Worm (Caenorhabditis elegans) whole organism, L4 larva: ENCODE results near the gene tdc-1.

Source experiments
- F44E2.7 ChIP-seq: fragments of 200-800 bp; sonication (Bioruptor generic); IDR thresholded peaks from 2 replicates; pipeline ENCODE4 v2.1.2; 2022; ENCODE audit warnings: missing genetic modification characterization, missing compliant biosample characterization
- F49E8.2 ChIP-seq: sonication (generic microtip); optimal IDR thresholded peaks from 2 replicates; lab custom pipeline; 2016; ENCODE audit warnings: missing compliant biosample characterization, mild to moderate bottlenecking, missing genetic modification characterization, borderline replicate concordance
- R02D3.7 ChIP-seq: fragments of 150-350 bp; sonication (generic microtip); optimal IDR thresholded peaks from 3 replicates; lab custom pipeline; 2014; ENCODE audit warnings: missing biosample characterization, missing genetic modification characterization
- Y75B8A.6 ChIP-seq: fragments of 200-800 bp; sonication (Bioruptor generic); IDR thresholded peaks from 2 replicates; pipeline ENCODE4 v1.3.6; 2022; ENCODE audit warnings: missing genetic modification reagents, missing genetic modification characterization, missing compliant biosample characterization
- ZK546.5 ChIP-seq, 2 experiments: sonication (generic microtip); optimal IDR thresholded peaks; 2 replicates each; lab custom pipeline; 2017; ENCODE audit warnings: missing biosample characterization in 2 of 2, missing genetic modification characterization in 2 of 2
- ceh-32 ChIP-seq: sonication (generic microtip); optimal IDR thresholded peaks from 2 replicates; lab custom pipeline; 2016; ENCODE audit warnings: mild to moderate bottlenecking, missing genetic modification characterization, missing compliant biosample characterization; ENCODE audit not compliant: poor library complexity
- cey-2 ChIP-seq: sonication (generic microtip); optimal IDR thresholded peaks from 3 replicates; lab custom pipeline; 2017; ENCODE audit warnings: missing genetic modification characterization, mild to moderate bottlenecking, missing compliant biosample characterization, antibody characterized with exemption, borderline replicate concordance; ENCODE audit not compliant: insufficient read depth
- daf-12 ChIP-seq: fragments of 150-350 bp; optimal IDR thresholded peaks from 2 replicates; lab custom pipeline; 2014; ENCODE audit warnings: missing biosample characterization, missing genetic modification reagents, missing genetic modification characterization
- dmd-6 ChIP-seq: fragments of 200-800 bp; sonication (Bioruptor generic); IDR thresholded peaks from 2 replicates; pipeline ENCODE4 v1.3.6; 2022; ENCODE audit warnings: missing genetic modification reagents, missing genetic modification characterization, missing compliant biosample characterization
- dpl-1 ChIP-seq: fragments of 150-350 bp; optimal IDR thresholded peaks from 2 replicates; lab custom pipeline; 2014; ENCODE audit warnings: missing biosample characterization, missing genetic modification reagents, missing genetic modification characterization
- duxl-1 ChIP-seq: sonication (generic microtip); optimal IDR thresholded peaks from 2 replicates; lab custom pipeline; 2016; ENCODE audit warnings: mild to moderate bottlenecking, missing genetic modification characterization, moderate library complexity, missing compliant biosample characterization; ENCODE audit not compliant: poor library complexity
- dve-1 ChIP-seq: sonication (generic microtip); optimal IDR thresholded peaks from 2 replicates; lab custom pipeline; 2017; ENCODE audit warnings: antibody characterized with exemption, mild to moderate bottlenecking, missing genetic modification characterization, missing compliant biosample characterization; ENCODE audit not compliant: insufficient read depth
- fkh-10 ChIP-seq: fragments of 150-350 bp; optimal IDR thresholded peaks from 2 replicates; lab custom pipeline; 2014; ENCODE audit warnings: missing biosample characterization, missing genetic modification reagents, missing genetic modification characterization
- gei-8 ChIP-seq: fragments of 200-800 bp; sonication (Bioruptor generic); optimal IDR thresholded peaks from 2 replicates; lab custom pipeline; 2018; ENCODE audit warnings: mild to moderate bottlenecking, missing genetic modification characterization, missing compliant biosample characterization
- hif-1 ChIP-seq, 2 experiments: sonication (generic microtip); optimal IDR thresholded peaks; 2 replicates each; lab custom pipeline; 2016 to 2017; ENCODE audit warnings: missing compliant biosample characterization in 2 of 2, missing genetic modification characterization in 2 of 2, missing genetic modification reagents in 2 of 2, missing genotype in 2 of 2, mild to moderate bottlenecking in 1 of 2
- hlh-11 ChIP-seq: fragments of 200-800 bp; sonication (Bioruptor generic); optimal IDR thresholded peaks from 2 replicates; lab custom pipeline; 2018; ENCODE audit warnings: mild to moderate bottlenecking, missing genetic modification characterization, missing compliant biosample characterization
- hlh-30 ChIP-seq: sonication (generic microtip); optimal IDR thresholded peaks from 2 replicates; lab custom pipeline; 2017; ENCODE audit warnings: antibody characterized with exemption, mild to moderate bottlenecking, missing genetic modification characterization, missing compliant biosample characterization; ENCODE audit not compliant: insufficient read depth
- hmg-1.1 ChIP-seq: fragments of 200-800 bp; sonication (Bioruptor generic); IDR thresholded peaks from 2 replicates; pipeline ENCODE4 v1.3.6; 2022; ENCODE audit warnings: missing genetic modification reagents, missing genetic modification characterization, missing compliant biosample characterization
- lin-1 ChIP-seq: fragments of 200-800 bp; sonication (Bioruptor generic); IDR thresholded peaks from 2 replicates; pipeline ENCODE4 v1.3.6; 2022; ENCODE audit warnings: missing genetic modification reagents, missing genetic modification characterization, missing compliant biosample characterization
- lin-13 ChIP-seq: fragments of 150-350 bp; optimal IDR thresholded peaks from 2 replicates; lab custom pipeline; 2014; ENCODE audit warnings: missing biosample characterization, missing genetic modification reagents, missing genetic modification characterization
- lin-29 ChIP-seq: fragments of 200-800 bp; sonication (Bioruptor generic); IDR thresholded peaks from 2 replicates; pipeline ENCODE4 v1.3.6; 2022; ENCODE audit warnings: missing genetic modification reagents, missing genetic modification characterization, missing compliant biosample characterization
- mdl-1 ChIP-seq, 2 experiments: fragments of 150-350 bp in 1 of 2; sonication (generic microtip) in 1 of 2; optimal IDR thresholded peaks; 2 replicates each; lab custom pipeline; 2014 to 2017; ENCODE audit warnings: missing biosample characterization in 2 of 2, missing genetic modification characterization in 2 of 2
- mdt-29 ChIP-seq: fragments of 200-800 bp; sonication (Bioruptor generic); IDR thresholded peaks from 2 replicates; pipeline ENCODE4 v1.3.6; 2022; ENCODE audit warnings: missing genetic modification reagents, missing genetic modification characterization, missing compliant biosample characterization
- mep-1 ChIP-seq: fragments of 150-350 bp; sonication (generic microtip); optimal IDR thresholded peaks from 3 replicates; lab custom pipeline; 2014; ENCODE audit warnings: missing biosample characterization, missing genetic modification characterization
- mxl-2 ChIP-seq: fragments of 200-800 bp; sonication (Bioruptor generic); conservative IDR thresholded peaks from 2 replicates; pipeline ENCODE4 v1.3.6; 2022; ENCODE audit warnings: missing genetic modification reagents, missing genetic modification characterization, missing compliant biosample characterization
- mxl-3 ChIP-seq: fragments of 200-800 bp; sonication (Bioruptor generic); optimal IDR thresholded peaks from 2 replicates; lab custom pipeline; 2018; ENCODE audit warnings: mild to moderate bottlenecking, missing genetic modification characterization, missing compliant biosample characterization
- nhr-11 ChIP-seq: fragments of 150-350 bp; optimal IDR thresholded peaks from 2 replicates; lab custom pipeline; 2014; ENCODE audit warnings: missing biosample characterization, missing genetic modification characterization
- nhr-28 ChIP-seq: fragments of 150-350 bp; optimal IDR thresholded peaks from 2 replicates; lab custom pipeline; 2014; ENCODE audit warnings: missing biosample characterization, missing genetic modification characterization
- nhr-41 ChIP-seq: fragments of 200-800 bp; sonication (Bioruptor generic); IDR thresholded peaks from 2 replicates; pipeline ENCODE4 v1.3.6; 2022; ENCODE audit warnings: missing genetic modification reagents, missing genetic modification characterization, missing compliant biosample characterization
- nhr-6 ChIP-seq: fragments of 150-350 bp; optimal IDR thresholded peaks from 2 replicates; lab custom pipeline; 2014; ENCODE audit warnings: missing biosample characterization, missing genetic modification characterization
- nhr-77 ChIP-seq: fragments of 150-350 bp; optimal IDR thresholded peaks from 2 replicates; lab custom pipeline; 2014; ENCODE audit warnings: missing biosample characterization, missing genetic modification characterization
- php-3 ChIP-seq: fragments of 200-800 bp; sonication (Bioruptor generic); IDR thresholded peaks from 2 replicates; pipeline ENCODE4 v1.3.6; 2022; ENCODE audit warnings: missing genetic modification reagents, missing genetic modification characterization, missing compliant biosample characterization
- pqm-1 ChIP-seq: sonication (generic microtip); optimal IDR thresholded peaks from 2 replicates; lab custom pipeline; 2017; ENCODE audit warnings: missing biosample characterization, missing genetic modification characterization
- rbr-2 ChIP-seq: sonication (generic microtip); optimal IDR thresholded peaks from 2 replicates; lab custom pipeline; 2016; ENCODE audit warnings: missing genotype, missing genetic modification characterization, missing compliant biosample characterization
- saeg-2 ChIP-seq: fragments of 200-800 bp; sonication (Bioruptor generic); IDR thresholded peaks from 2 replicates; pipeline ENCODE4 v1.3.6; 2022; ENCODE audit warnings: missing genetic modification reagents, missing genetic modification characterization, missing compliant biosample characterization
- skn-1 ChIP-seq: fragments of 150-350 bp; optimal IDR thresholded peaks from 2 replicates; lab custom pipeline; 2014; ENCODE audit warnings: missing biosample characterization, missing genetic modification characterization
- spr-1 ChIP-seq: sonication (generic microtip); optimal IDR thresholded peaks from 2 replicates; lab custom pipeline; 2016; ENCODE audit warnings: mild to moderate bottlenecking, missing genetic modification characterization, missing compliant biosample characterization
- zip-11 ChIP-seq: fragments of 200-800 bp; sonication (Bioruptor generic); IDR thresholded peaks from 2 replicates; pipeline ENCODE4 v1.3.6; 2022; ENCODE audit warnings: missing genetic modification characterization, missing compliant biosample characterization
- ztf-7 ChIP-seq: fragments of 150-350 bp; optimal IDR thresholded peaks from 2 replicates; lab custom pipeline; 2014; ENCODE audit warnings: missing biosample characterization, missing genetic modification characterization

tdc-1 gene

ce11 chrII:8264619-8265018, 5.8 kb upstream of the tdc-1 start, which contains the start of gene srdh-1 (continued):
- no peak for TF ChIP-seq mxl-2 (GFP tag; lab: Robert Waterston, UW)
- TF ChIP-seq php-3 (GFP tag; lab: Robert Waterston, UW), result no peak
- peak in 1 of 2 experiments; percentile 21 for TF ChIP-seq mdl-1 (tag; optimal IDR thresholded peaks at IDR 0.05; lab: Kevin White, UChicago)
- no peak for TF ChIP-seq F44E2.7 (GFP tag; lab: Robert Waterston, UW)
- TF ChIP-seq ZK546.5 (tag; optimal IDR thresholded peaks at IDR 0.05; lab: Kevin White, UChicago), result no peak
- no peak for TF ChIP-seq hlh-30 (tag; lab: Kevin White, UChicago)
- TF ChIP-seq dve-1, result no peak
- no peak for TF ChIP-seq R02D3.7 (tag; lab: Kevin White, UChicago)

ce11 chrII:8266559-8266958, 3.8 kb upstream of the tdc-1 start:
- TF ChIP-seq ztf-7 (tag; lab: Kevin White, UChicago) (no peak), mxl-3 (GFP tag; lab: Kevin White, UChicago) (peak; percentile 38), lin-1 (peak; percentile 18; the same call in 1 of the 2 replicates), nhr-41 (GFP tag; lab: Robert Waterston, UW) (peak; percentile 87; the same call in 1 of the 2 replicates), mep-1 (tag; lab: Kevin White, UChicago) (no peak), pqm-1 (tag; lab: Kevin White, UChicago) (peak; percentile 89), dmd-6 (GFP tag; lab: Robert Waterston, UW) (peak; percentile 79), fkh-10 (no peak), ceh-32 (no peak), nhr-6 (no peak), hlh-11 (tag; lab: Kevin White, UChicago) (peak; percentile 35), nhr-28 (tag; lab: Kevin White, UChicago) (peak; percentile 56)
- TF ChIP-seq, all 104 proteins: peak for 7

ce11 chrII:8267679-8268078, 2.7 kb upstream of the tdc-1 start:
- TF ChIP-seq nhr-28 (tag; lab: Kevin White, UChicago), result peak; percentile 53
- no peak for TF ChIP-seq gei-8 (GFP tag; lab: Kevin White, UChicago)
- TF ChIP-seq mdl-1 (tag; optimal IDR thresholded peaks at IDR 0.05; lab: Kevin White, UChicago), result peak in 1 of 2 experiments; percentile 56
- peak; percentile 17 for TF ChIP-seq hlh-11 (tag; lab: Kevin White, UChicago)
- TF ChIP-seq R02D3.7 (tag; lab: Kevin White, UChicago), result no peak
- peak; percentile 17 for TF ChIP-seq hlh-30 (tag; lab: Kevin White, UChicago)

ce11 chrII:8269351-8269750, 1.0 kb upstream of the tdc-1 start, which contains the start of gene K01C8.2:
TSS of gene K01C8.2 (minus strand) at chrII:8269451.
- TF ChIP-seq mdt-29 (no peak), cey-2 (tag; lab: Kevin White, UChicago) (no peak), nhr-77 (tag; lab: Kevin White, UChicago) (no peak), rbr-2 (tag; lab: Kevin White, UChicago) (no peak), duxl-1 (tag; lab: Kevin White, UChicago) (no peak), hmg-1.1 (GFP tag; lab: Robert Waterston, UW) (no peak), zip-11 (no peak), dpl-1 (GFP tag; lab: Kevin White, UChicago) (no peak), daf-12 (tag; lab: Kevin White, UChicago) (no peak), nhr-11 (tag; lab: Kevin White, UChicago) (no peak), F49E8.2 (tag; lab: Kevin White, UChicago) (no peak), hif-1 (tag; optimal IDR thresholded peaks at IDR 0.05; lab: Kevin White, UChicago) (no peak), lin-29 (no peak), skn-1 (tag; lab: Kevin White, UChicago) (no peak), saeg-2 (GFP tag; lab: Robert Waterston, UW) (no peak), Y75B8A.6 (GFP tag; lab: Robert Waterston, UW) (no peak), ZK546.5 (tag; optimal IDR thresholded peaks at IDR 0.05; lab: Kevin White, UChicago) (no peak), lin-13 (no peak), spr-1 (tag; lab: Kevin White, UChicago) (no peak)
